Worm (Caenorhabditis elegans) whole organism, mixed stage, embryonic: ENCODE results near the gene try-14.

Source experiments
- lin-13 ChIP-seq: fragments of 150-350 bp; optimal IDR thresholded peaks from 2 replicates; lab custom pipeline; 2014; ENCODE audit warnings: missing biosample characterization, missing genetic modification characterization
- lsy-2 ChIP-seq: fragments of 150-350 bp; optimal IDR thresholded peaks from 2 replicates; lab custom pipeline; 2014; ENCODE audit warnings: missing biosample characterization, missing genetic modification characterization
- mep-1 ChIP-seq: fragments of 150-350 bp; optimal IDR thresholded peaks from 2 replicates; lab custom pipeline; 2017; ENCODE audit warnings: missing biosample characterization, missing genetic modification reagents, missing genetic modification characterization, inconsistent platforms
- pha-4 ChIP-seq: fragments of 150-350 bp; optimal IDR thresholded peaks from 2 replicates; lab custom pipeline; 2018; ENCODE audit warnings: missing biosample characterization, missing genetic modification reagents, missing genetic modification characterization
- unc-120 ChIP-seq: sonication (generic microtip); optimal IDR thresholded peaks from 2 replicates; lab custom pipeline; 2017; ENCODE audit warnings: missing genetic modification characterization, missing compliant biosample characterization; ENCODE audit not compliant: poor library complexity, severe bottlenecking
- unc-39 ChIP-seq: fragments of 150-350 bp; optimal IDR thresholded peaks from 2 replicates; lab custom pipeline; 2014; ENCODE audit warnings: missing biosample characterization, missing genetic modification characterization
- unc-62 ChIP-seq: fragments of 150-350 bp; optimal IDR thresholded peaks from 2 replicates; lab custom pipeline; 2014; ENCODE audit warnings: missing biosample characterization, missing genetic modification reagents, missing genetic modification characterization

DNA sequence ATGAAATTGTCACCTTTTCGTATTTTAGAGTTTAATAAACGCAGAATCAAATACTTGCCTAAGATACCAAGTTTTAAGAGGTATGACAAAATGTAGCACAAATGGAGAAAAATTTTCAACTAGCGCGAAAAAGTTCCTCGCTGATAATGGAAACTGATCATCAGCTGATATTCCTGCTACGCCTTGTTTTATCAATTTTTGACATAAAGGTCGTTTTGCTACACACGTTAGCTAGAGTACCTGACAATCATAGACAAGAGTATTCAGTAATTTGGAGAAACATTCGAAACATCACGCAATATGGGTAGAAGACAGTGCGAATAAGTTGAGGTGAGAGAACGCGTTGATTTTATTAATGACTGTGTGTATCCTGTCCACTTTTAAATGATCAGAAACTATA lies 49.7 kb downstream of the try-14 start:
- TF ChIP-seq unc-120 (tag; lab: Kevin White, UChicago) (no peak), mep-1 (tag; lab: Kevin White, UChicago) (no peak), lsy-2 (no peak), pha-4 (tag; lab: Kevin White, UChicago) (no peak), unc-39 (tag; lab: Kevin White, UChicago) (no peak), unc-62 (GFP tag; lab: Kevin White, UChicago) (no peak), lin-13 (tag; lab: Kevin White, UChicago) (no peak)
